Fruit fly (Drosophila melanogaster): ENCODE data around the gene GatC.

DNA sequence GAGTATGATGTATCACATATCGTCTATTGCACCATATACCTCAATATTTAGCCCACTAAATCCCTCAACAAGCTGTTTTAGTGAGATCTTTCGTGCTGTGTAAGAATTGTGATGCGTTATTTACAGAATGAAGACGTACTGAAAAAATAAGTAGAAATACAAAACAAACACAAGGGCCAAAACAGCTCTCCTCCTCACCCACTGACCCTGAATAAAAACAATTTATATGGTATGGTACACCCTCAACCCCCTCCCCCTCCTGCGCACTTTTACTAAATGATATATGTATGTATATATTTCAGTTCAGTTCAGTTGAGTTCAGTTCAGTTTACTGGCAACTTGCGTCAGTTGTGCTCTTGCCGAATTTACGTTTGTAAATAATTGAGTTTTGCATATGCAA, 40.2 kb upstream of the GatC start:
- TF ChIP-seq gsb-n (tag; optimal IDR thresholded peaks at IDR 0.05) (no peak), ranshi (GFP tag; IDR thresholded peaks at IDR 0.05) (no peak), Dad (GFP tag; optimal IDR thresholded peaks at IDR 0.05) (no peak), crc (GFP tag; optimal IDR thresholded peaks at IDR 0.05) (no peak), NK7.1 (GFP tag; optimal IDR thresholded peaks at IDR 0.05) (no peak)
